Fruit fly (Drosophila melanogaster) whole organism, pupa: ENCODE results near the gene Srg1.

ENCODE experiments used
- CG13204 ChIP-seq: fragments of 200-800 bp; sonication (Bioruptor generic); optimal IDR thresholded peaks from 2 replicates; lab custom pipeline; 2018; ENCODE audit warnings: missing biosample characterization, mild to moderate bottlenecking, missing genetic modification characterization, moderate library complexity
- CG14655 ChIP-seq: fragments of 200-800 bp; sonication (Bioruptor generic); optimal IDR thresholded peaks from 3 replicates; lab custom pipeline; 2017; ENCODE audit warnings: mild to moderate bottlenecking, missing biosample characterization, missing genetic modification reagents, missing genetic modification characterization
- CG32121 ChIP-seq: fragments of 200-800 bp; sonication (Bioruptor generic); IDR thresholded peaks from 2 replicates; pipeline ENCODE4 v1.3.6; 2022; ENCODE audit warnings: missing biosample characterization, missing genetic modification characterization
- CG4496 ChIP-seq: fragments of 200-800 bp; sonication (Bioruptor generic); IDR thresholded peaks from 3 replicates; pipeline ENCODE4 v1.3.6; 2022; ENCODE audit warnings: missing biosample characterization, missing genetic modification characterization
- CG8159 ChIP-seq: fragments of 200-800 bp; sonication (Bioruptor generic); optimal IDR thresholded peaks from 3 replicates; lab custom pipeline; 2018; ENCODE audit warnings: missing biosample characterization, mild to moderate bottlenecking, missing genetic modification characterization, moderate library complexity
- CG8301 ChIP-seq: fragments of 200-800 bp; sonication (Bioruptor generic); optimal IDR thresholded peaks from 2 replicates; lab custom pipeline; 2018; ENCODE audit warnings: missing biosample characterization, mild to moderate bottlenecking, missing genetic modification characterization
- gl ChIP-seq: fragments of 200-800 bp; sonication (Bioruptor generic); optimal IDR thresholded peaks from 2 replicates; lab custom pipeline; 2018; ENCODE audit warnings: missing biosample characterization, mild to moderate bottlenecking, missing genetic modification characterization

Srg1 gene

DNA sequence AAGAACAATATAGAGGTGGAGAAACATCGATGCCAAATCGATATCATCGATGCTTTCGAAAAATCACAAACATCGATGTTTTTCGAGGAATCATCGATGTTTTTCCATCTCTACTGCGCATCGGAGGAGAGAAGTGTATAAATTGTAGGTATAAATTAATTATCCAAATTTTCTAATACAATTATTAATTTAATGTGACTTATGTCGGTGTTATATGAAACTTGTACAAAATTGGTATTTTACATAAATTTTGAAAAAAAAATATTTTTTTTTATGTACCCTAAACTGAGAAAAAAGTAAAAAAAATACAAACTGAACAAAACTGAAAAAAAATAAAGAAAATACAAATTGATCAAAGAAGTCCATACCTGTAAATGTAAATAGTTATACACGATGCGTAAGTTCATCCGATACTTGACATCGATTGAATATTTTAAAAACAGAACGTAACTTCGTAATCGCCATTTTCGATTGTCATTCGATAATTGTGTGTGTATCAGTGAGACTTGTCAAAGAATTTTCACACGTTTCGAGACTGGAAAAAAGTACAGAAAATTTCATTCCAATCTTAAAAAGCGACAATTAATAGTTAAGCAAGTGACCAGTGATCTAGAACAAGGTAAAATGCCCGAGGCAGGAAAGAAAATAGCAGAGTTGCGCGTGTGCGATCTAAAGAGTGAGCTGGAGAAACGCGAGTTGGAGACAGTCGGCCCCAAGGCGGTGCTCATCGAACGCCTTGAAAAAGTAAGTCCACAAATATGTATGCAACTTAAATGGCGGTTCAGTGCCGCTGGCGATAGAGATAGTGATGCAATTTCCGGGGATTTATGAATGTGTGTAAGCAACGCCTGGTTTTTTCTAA, 47.3 kb downstream of the Srg1 start, which contains the start of the genes CG5808 and Saf-B:
Gene CG5808 (minus strand): TSS at position 15 of the 862 bp plus-strand sequence.
Gene Saf-B (plus strand): TSS at position 472 of the 862 bp plus-strand sequence.
- TF ChIP-seq CG8301 (tag; lab: Kevin White, UChicago) (no peak), CG32121 (0 out of 2 replicates have a peak, but pooled peaks have one; percentile 21), CG4496 (no peak), gl (tag; lab: Kevin White, UChicago) (no peak), CG13204 (GFP tag; lab: Kevin White, UChicago) (no peak), CG8159 (tag; lab: Kevin White, UChicago) (no peak), CG14655 (GFP tag; lab: Kevin White, UChicago) (no peak)
